Worm (Caenorhabditis elegans): Measurements from ENCODE around the gene best-21.
"Not testable (repeated sequence)": the region's sequence is repeated elsewhere in the genome, so short reads cannot be mapped to it uniquely, and the experiment has no call there.

The best-21 gene

DNA sequence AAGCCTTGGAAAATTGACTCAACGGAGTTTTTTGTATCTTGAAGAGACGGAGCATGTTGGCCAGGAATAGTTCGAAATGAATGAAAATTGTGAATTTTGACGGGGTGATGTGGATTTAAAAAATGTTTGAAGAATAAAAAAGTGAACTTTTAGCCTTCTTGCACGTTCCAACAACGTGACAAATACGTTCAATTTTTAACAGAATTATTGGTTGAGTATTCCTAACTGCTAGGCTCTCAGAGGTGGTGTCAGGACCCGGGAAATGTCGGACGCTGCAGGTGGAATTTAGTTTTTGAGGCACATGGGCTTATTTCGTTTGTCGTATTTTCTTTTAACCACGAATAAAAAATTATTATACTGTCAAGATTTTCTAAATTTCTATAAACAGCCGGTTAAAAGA is 16.7 kb downstream of the best-21 start, which contains the start of gene Y73F8A.14:
Y73F8A.14 (minus strand) TSS at position 101 of the 400 bp plus-strand sequence.
- TF ChIP-seq ztf-11, R02D3.7, elt-3 (tag; optimal IDR thresholded peaks at IDR 0.05): not testable (repeated sequence)

DNA sequence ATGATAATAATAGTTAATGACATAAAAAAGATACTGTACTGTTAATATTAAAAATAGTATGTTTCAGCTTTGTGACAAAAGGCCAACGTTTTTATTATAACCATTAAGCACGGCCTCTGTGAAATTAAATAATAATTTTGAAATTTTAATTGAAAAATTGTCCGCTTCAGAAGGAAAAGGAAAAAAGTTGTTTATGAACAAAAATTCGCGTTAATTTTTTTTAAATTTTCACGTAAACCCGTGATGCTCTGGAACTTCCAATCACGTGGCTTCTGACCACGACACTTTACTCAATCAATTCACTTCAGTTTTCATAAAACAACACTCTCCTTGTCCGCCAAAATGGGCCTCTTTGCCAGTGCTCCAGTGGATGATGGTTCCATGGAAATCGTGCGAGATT is 19.0 kb downstream of the best-21 start, which contains the start of gene Y73F8A.15:
Y73F8A.15 (plus strand) TSS at position 301 of the 400 bp plus-strand sequence.
- TF ChIP-seq elt-3 (tag; optimal IDR thresholded peaks at IDR 0.05) = no peak
- TF ChIP-seq pha-4 (tag; optimal IDR thresholded peaks at IDR 0.05) = no peak
- no peak for TF ChIP-seq unc-39 (tag; optimal IDR thresholded peaks at IDR 0.05)
- TF ChIP-seq ZK546.5 (tag; optimal IDR thresholded peaks at IDR 0.05) = no peak
- TF ChIP-seq nhr-67 (tag; optimal IDR thresholded peaks at IDR 0.05) = no peak
- no peak for TF ChIP-seq ceh-28 (tag; optimal IDR thresholded peaks at IDR 0.05)
- no peak for TF ChIP-seq mdl-1 (tag; optimal IDR thresholded peaks at IDR 0.05)
- TF ChIP-seq egl-5 (tag; optimal IDR thresholded peaks at IDR 0.05) = no peak

DNA sequence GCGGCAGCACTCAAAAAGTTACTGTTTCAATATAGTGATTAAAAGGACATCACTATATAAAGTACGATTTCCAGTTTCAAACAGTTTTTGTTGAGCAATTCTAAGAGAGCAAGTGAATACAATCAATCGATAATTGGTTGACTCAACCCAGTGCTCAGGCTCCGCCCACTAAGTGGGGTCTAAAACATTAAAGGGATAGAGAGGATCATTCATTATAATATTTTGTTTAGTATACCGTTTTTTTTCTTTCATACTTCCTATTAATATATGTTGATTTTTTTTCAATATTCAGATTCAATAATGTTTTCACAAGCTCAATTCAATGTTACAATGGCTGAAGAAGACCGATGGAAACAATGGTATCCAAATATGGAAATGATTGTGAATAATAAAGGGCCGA is 21.3 kb downstream of the best-21 start, which contains the start of gene tbx-39:
tbx-39 (plus strand) TSS at position 301 of the 400 bp plus-strand sequence.
- no peak for TF ChIP-seq lin-15B (tag; optimal IDR thresholded peaks at IDR 0.05)
- no peak for TF ChIP-seq snpc-4 (tag; optimal IDR thresholded peaks at IDR 0.05)
- TF ChIP-seq fkh-10 (GFP tag; optimal IDR thresholded peaks at IDR 0.05) = no peak
- no peak for TF ChIP-seq elt-1 (tag; optimal IDR thresholded peaks at IDR 0.05)
- no peak for TF ChIP-seq daf-12 (tag; optimal IDR thresholded peaks at IDR 0.05)
- TF ChIP-seq mml-1 (tag; optimal IDR thresholded peaks at IDR 0.05) = no peak
- no peak for TF ChIP-seq ceh-16 (tag; optimal IDR thresholded peaks at IDR 0.05)
- TF ChIP-seq ama-1 (optimal IDR thresholded peaks at IDR 0.05) = no peak
- TF ChIP-seq eor-1 (tag; optimal IDR thresholded peaks at IDR 0.05) = no peak
- no peak for TF ChIP-seq nhr-77 (tag; optimal IDR thresholded peaks at IDR 0.05)

DNA sequence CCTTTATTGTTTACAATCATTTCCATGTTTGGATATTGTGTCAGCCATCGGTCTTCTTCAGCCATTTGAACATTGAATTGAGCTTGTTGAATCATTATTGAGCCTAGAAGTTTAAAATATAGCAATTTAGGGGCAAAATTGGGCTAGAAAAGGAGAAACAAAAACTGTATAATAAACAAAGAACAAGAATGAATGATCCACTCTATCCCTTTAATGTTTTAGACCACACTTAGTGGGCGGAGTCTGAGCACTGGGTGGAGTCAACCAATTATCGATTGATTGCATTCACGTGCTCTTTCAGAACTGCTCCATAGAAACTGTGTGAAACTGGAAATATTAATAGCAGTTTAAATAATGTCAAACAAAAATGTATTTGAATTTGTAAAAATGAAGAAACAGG is 25.8 kb downstream of the best-21 start, which contains the start of gene tbx-40:
tbx-40 (minus strand) TSS at position 101 of the 400 bp plus-strand sequence.
- no peak for TF ChIP-seq tbx-2 (tag; optimal IDR thresholded peaks at IDR 0.05)
- TF ChIP-seq ZK546.5 (tag; optimal IDR thresholded peaks at IDR 0.05) = no peak
- TF ChIP-seq zag-1 (tag; optimal IDR thresholded peaks at IDR 0.05) = no peak
- TF ChIP-seq egl-27 (tag; optimal IDR thresholded peaks at IDR 0.05) = no peak
- no peak for TF ChIP-seq egl-5 (tag; optimal IDR thresholded peaks at IDR 0.05)
- no peak for TF ChIP-seq elt-1 (tag; optimal IDR thresholded peaks at IDR 0.05)
- TF ChIP-seq ztf-4 (tag; optimal IDR thresholded peaks at IDR 0.05) = no peak
- no peak for TF ChIP-seq R02D3.7 (tag; optimal IDR thresholded peaks at IDR 0.05)
- no peak for TF ChIP-seq nhr-43 (tag; optimal IDR thresholded peaks at IDR 0.05; ENCODE audit: poor library complexity, severe bottlenecking)
- no peak for TF ChIP-seq eor-1 (tag; optimal IDR thresholded peaks at IDR 0.05)
- no peak for TF ChIP-seq elt-3 (tag; optimal IDR thresholded peaks at IDR 0.05)
- no peak for TF ChIP-seq ztf-11 (tag; optimal IDR thresholded peaks at IDR 0.05)
- TF ChIP-seq snpc-4 (tag; optimal IDR thresholded peaks at IDR 0.05) = no peak
- TF ChIP-seq skn-1 (tag; optimal IDR thresholded peaks at IDR 0.05) = no peak
- no peak for TF ChIP-seq nhr-12 (tag; optimal IDR thresholded peaks at IDR 0.05)
- no peak for TF ChIP-seq aly-2 (tag; optimal IDR thresholded peaks at IDR 0.05)
- TF ChIP-seq nhr-23 (tag; optimal IDR thresholded peaks at IDR 0.05) = no peak
- no peak for TF ChIP-seq fkh-10 (GFP tag; optimal IDR thresholded peaks at IDR 0.05)

- TF ChIP-seq egl-5 (tag; optimal IDR thresholded peaks at IDR 0.05) = no peak
- no peak for TF ChIP-seq pha-4 (tag; optimal IDR thresholded peaks at IDR 0.05)
- TF ChIP-seq nhr-77 (tag; optimal IDR thresholded peaks at IDR 0.05) = no peak
- TF ChIP-seq daf-12 (tag; optimal IDR thresholded peaks at IDR 0.05) = no peak
- no peak for TF ChIP-seq nhr-43 (tag; optimal IDR thresholded peaks at IDR 0.05; ENCODE audit: poor library complexity, severe bottlenecking)
- no peak for TF ChIP-seq ama-1 (optimal IDR thresholded peaks at IDR 0.05)
- no peak for TF ChIP-seq sea-2 (GFP tag; optimal IDR thresholded peaks at IDR 0.05)
- TF ChIP-seq ceh-9 (tag; optimal IDR thresholded peaks at IDR 0.05) = no peak
- no peak for TF ChIP-seq pqm-1 (tag; optimal IDR thresholded peaks at IDR 0.05)
- TF ChIP-seq fkh-10 (GFP tag; optimal IDR thresholded peaks at IDR 0.05) = no peak
- TF ChIP-seq ztf-4 (tag; optimal IDR thresholded peaks at IDR 0.05) = no peak
These were observed 34.5 kb downstream of the best-21 start, which contains the start of gene irld-59 for ce11 chrIV:15336778-15337177. Gene irld-59 (plus strand): TSS chrIV:15337078.

Measured in whole organism, L3 larva.